Worm (Caenorhabditis elegans): Measurements from ENCODE around the gene H23L24.4.

DNA sequence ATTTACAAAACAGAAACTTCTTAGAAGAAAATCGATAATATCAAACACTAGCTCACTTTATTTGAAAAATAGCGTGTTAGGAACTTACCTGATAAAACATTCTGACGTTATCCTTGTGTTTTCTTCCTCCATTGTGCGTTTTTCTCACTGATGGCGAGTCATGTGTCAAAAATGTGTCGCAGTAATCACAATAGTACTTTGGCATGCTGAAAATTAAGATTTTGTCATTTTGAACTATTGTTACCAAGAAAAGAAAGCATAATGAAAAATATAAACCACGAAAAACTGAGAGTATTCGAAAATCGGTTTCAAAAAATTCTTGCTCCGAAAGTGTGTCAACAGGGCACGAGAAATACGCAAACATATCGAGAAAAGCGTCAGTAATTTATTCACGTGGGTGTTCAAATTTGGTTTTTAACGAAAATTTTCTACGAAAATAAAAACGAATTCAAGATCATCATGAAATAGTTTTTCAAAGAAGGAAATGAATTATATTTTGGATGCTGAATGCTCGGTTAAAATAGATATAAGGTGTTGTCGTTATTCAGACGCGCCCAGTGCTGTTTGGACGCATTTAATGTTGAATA, 17.7 kb downstream of the H23L24.4 start, which contains the start of gene snrp-3:
- TF ChIP-seq ztf-11 (tag; optimal IDR thresholded peaks at IDR 0.05) (no peak), mml-1 (tag; optimal IDR thresholded peaks at IDR 0.05) (no peak), unc-39 (tag; optimal IDR thresholded peaks at IDR 0.05) (no peak), nhr-11 (tag; optimal IDR thresholded peaks at IDR 0.05) (peak; percentile 38), ceh-16 (tag; optimal IDR thresholded peaks at IDR 0.05) (no peak)

Data from whole organism, L3 larva.